Fruit fly (Drosophila melanogaster): ENCODE measurements around the gene SA2.
"Not testable (repeated sequence)": the region's sequence is repeated elsewhere in the genome, so short reads cannot be mapped to it uniquely, and the experiment has no call there.

The SA2 gene

dm6 chr3L:1404549-1404948 lies 33.1 kb downstream of the SA2 start:
- no peak for TF ChIP-seq kay (GFP tag; ENCODE audit: borderline replicate concordance)
- TF ChIP-seq CG12768 (GFP tag; optimal IDR thresholded peaks at IDR 0.05): no peak
- TF ChIP-seq cic (GFP tag; optimal IDR thresholded peaks at IDR 0.05): no peak
- no peak for TF ChIP-seq CG33017 (tag; optimal IDR thresholded peaks at IDR 0.05)
- TF ChIP-seq Clk (GFP tag; optimal IDR thresholded peaks at IDR 0.05): no peak
- TF ChIP-seq bab1 (GFP tag; optimal IDR thresholded peaks at IDR 0.05): no peak

DNA sequence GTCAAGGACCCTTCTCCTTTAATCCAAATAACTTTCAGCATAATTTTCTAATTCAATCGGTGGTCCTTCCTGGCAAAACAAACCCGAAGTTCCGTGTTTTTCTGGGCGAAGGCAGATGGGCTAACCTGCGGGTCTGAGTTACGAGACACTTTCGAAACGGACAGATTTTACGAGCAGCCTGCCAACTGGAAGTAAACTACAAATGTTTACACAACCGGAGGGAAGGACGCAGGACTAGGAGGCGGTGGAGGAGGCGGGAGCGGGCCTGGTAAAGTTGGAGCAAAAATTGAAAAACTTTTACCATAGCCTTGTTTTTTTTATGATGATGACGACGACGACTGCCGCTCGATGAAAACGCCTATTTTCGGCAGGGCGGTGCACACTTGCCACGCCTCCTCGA lies 35.5 kb downstream of the SA2 start:
- no peak for TF ChIP-seq ovo (GFP tag; optimal IDR thresholded peaks at IDR 0.05)

DNA sequence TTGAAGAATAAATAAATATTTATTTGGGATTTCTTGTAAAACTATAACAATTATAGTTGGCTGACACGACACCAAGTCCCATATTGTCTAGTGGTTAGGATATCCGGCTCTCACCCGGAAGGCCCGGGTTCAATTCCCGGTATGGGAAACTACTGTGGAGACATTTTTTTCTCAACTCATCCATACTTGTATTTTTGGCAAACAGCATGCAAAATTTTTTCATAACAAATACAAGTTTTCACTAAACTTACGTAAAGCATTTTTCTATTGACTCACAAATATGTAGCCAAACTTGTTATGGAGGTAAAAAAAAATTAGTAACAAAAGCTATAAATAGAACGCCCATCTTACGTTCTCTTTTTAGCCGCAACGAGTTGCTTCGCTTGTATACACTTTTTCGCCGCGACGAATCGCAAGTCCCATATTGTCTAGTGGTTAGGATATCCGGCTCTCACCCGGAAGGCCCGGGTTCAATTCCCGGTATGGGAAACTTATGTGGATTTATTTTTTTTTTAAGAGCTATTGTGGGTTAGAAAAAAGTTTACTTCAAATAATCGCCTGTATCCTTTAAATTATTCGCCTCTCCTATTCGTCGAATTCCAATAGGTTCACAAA lies 36.2 kb downstream of the SA2 start:
- TF ChIP-seq bab1 (GFP tag; optimal IDR thresholded peaks at IDR 0.05): peak; percentile 18
- TF ChIP-seq kay (GFP tag; ENCODE audit: borderline replicate concordance): peak; percentile 58
- TF ChIP-seq CG5204 (GFP tag; optimal IDR thresholded peaks at IDR 0.05): no peak

- not testable (repeated sequence) for TF ChIP-seq tj, ovo, cic (GFP tag; optimal IDR thresholded peaks at IDR 0.05)
These were observed 39.4 kb downstream of the SA2 start, which contains the start of gene CG32320 for dm6 chr3L:1398286-1398685. Gene CG32320 (plus strand): TSS chr3L:1398586.

dm6 chr3L:1394463-1394862 lies 43.2 kb downstream of the SA2 start:
- TF ChIP-seq kay (GFP tag; ENCODE audit: borderline replicate concordance) (no peak), CG7045 (GFP tag; optimal IDR thresholded peaks at IDR 0.05) (no peak), Hr96 (GFP tag; optimal IDR thresholded peaks at IDR 0.05) (no peak), Crg-1 (GFP tag; optimal IDR thresholded peaks at IDR 0.05) (no peak), CG14711 (tag; optimal IDR thresholded peaks at IDR 0.05) (no peak), toe (GFP tag; optimal IDR thresholded peaks at IDR 0.05) (no peak), Mnt (GFP tag; optimal IDR thresholded peaks at IDR 0.05) (no peak), Clk (GFP tag; optimal IDR thresholded peaks at IDR 0.05) (no peak), CG1620 (GFP tag; optimal IDR thresholded peaks at IDR 0.05) (no peak)

- TF ChIP-seq CG1620 (GFP tag; optimal IDR thresholded peaks at IDR 0.05) (no peak), CG12768 (GFP tag; optimal IDR thresholded peaks at IDR 0.05) (no peak), tj (GFP tag; optimal IDR thresholded peaks at IDR 0.05) (no peak), CG33017 (tag; optimal IDR thresholded peaks at IDR 0.05) (no peak), ovo (GFP tag; optimal IDR thresholded peaks at IDR 0.05) (no peak), CG14711 (tag; optimal IDR thresholded peaks at IDR 0.05) (no peak), toe (GFP tag; optimal IDR thresholded peaks at IDR 0.05) (no peak), Hr96 (GFP tag; optimal IDR thresholded peaks at IDR 0.05) (no peak), CG7101 (tag; optimal IDR thresholded peaks at IDR 0.05) (no peak), cic (GFP tag; optimal IDR thresholded peaks at IDR 0.05) (no peak), bab1 (GFP tag; optimal IDR thresholded peaks at IDR 0.05) (no peak), pad (GFP tag; optimal IDR thresholded peaks at IDR 0.05) (no peak), Crg-1 (GFP tag; optimal IDR thresholded peaks at IDR 0.05) (no peak), kay (GFP tag; ENCODE audit: borderline replicate concordance) (no peak), CG7045 (GFP tag; optimal IDR thresholded peaks at IDR 0.05) (no peak), Clk (GFP tag; optimal IDR thresholded peaks at IDR 0.05) (no peak), Mnt (GFP tag; optimal IDR thresholded peaks at IDR 0.05) (no peak), cnc (optimal IDR thresholded peaks at IDR 0.05) (no peak)
These were observed 45.4 kb downstream of the SA2 start for dm6 chr3L:1391993-1392952.

DNA sequence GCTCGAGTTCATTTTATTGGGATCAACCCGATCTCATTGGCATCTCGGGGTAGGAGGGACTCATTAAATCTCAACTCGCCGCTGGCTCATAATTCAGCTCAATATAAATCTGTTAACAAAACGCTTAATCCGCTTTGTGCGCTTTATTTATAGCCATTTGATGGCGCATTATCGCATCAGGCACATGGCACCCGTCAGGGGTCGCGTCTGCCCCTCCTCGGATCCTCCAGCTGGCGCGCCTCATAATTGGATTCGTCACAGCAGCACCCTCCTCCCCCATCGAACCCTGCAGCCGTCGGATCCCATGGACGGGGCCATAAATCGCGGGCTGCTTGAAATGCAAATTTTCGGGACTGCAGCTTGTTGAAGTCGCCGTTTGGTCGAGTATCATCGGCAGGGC lies 47.3 kb downstream of the SA2 start:
- TF ChIP-seq Mnt (GFP tag; optimal IDR thresholded peaks at IDR 0.05): no peak
- TF ChIP-seq cnc (optimal IDR thresholded peaks at IDR 0.05): no peak
- no peak for TF ChIP-seq Crg-1 (GFP tag; optimal IDR thresholded peaks at IDR 0.05)
- no peak for TF ChIP-seq CG7045 (GFP tag; optimal IDR thresholded peaks at IDR 0.05)
- no peak for TF ChIP-seq CG7101 (tag; optimal IDR thresholded peaks at IDR 0.05)
- TF ChIP-seq CG11617 (GFP tag; optimal IDR thresholded peaks at IDR 0.05): no peak
- TF ChIP-seq cic (GFP tag; optimal IDR thresholded peaks at IDR 0.05): no peak
- TF ChIP-seq CG33017 (tag; optimal IDR thresholded peaks at IDR 0.05): no peak
- TF ChIP-seq Clk (GFP tag; optimal IDR thresholded peaks at IDR 0.05): no peak
- no peak for TF ChIP-seq bab1 (GFP tag; optimal IDR thresholded peaks at IDR 0.05)
- no peak for TF ChIP-seq pad (GFP tag; optimal IDR thresholded peaks at IDR 0.05)
- no peak for TF ChIP-seq CG5204 (GFP tag; optimal IDR thresholded peaks at IDR 0.05)
- TF ChIP-seq toe (GFP tag; optimal IDR thresholded peaks at IDR 0.05): no peak
